Worm (Caenorhabditis elegans): ENCODE data around the gene K07G6.1.

ce11 chrII:1756582-1756981 lies 15.2 kb downstream of the K07G6.1 start, which contains the start of gene fbxb-53:
- TF ChIP-seq unc-62 (GFP tag; optimal IDR thresholded peaks at IDR 0.05) (no peak), nhr-76 (tag; optimal IDR thresholded peaks at IDR 0.05) (no peak), lin-13 (tag; optimal IDR thresholded peaks at IDR 0.05) (no peak), nhr-28 (tag; optimal IDR thresholded peaks at IDR 0.05) (no peak)

Measured in whole organism, mixed stage, embryonic.